Fruit fly (Drosophila melanogaster): ENCODE measurements around the gene PIG-Wb.

dm6 chr3L:1710562-1710961, 27.3 kb downstream of the PIG-Wb start:
- TF ChIP-seq CG16779 (tag; optimal IDR thresholded peaks at IDR 0.05) (no peak), CG10669 (GFP tag; optimal IDR thresholded peaks at IDR 0.05) (peak; percentile 49), salr (GFP tag; optimal IDR thresholded peaks at IDR 0.05) (no peak), CG3032 (tag; optimal IDR thresholded peaks at IDR 0.05) (peak; percentile 15), CG11902 (GFP tag; optimal IDR thresholded peaks at IDR 0.05) (peak; percentile 5), CG6854 (GFP tag; optimal IDR thresholded peaks at IDR 0.05) (no peak)
